Worm (Caenorhabditis elegans) whole organism, late embryonic: Measurements from ENCODE around the gene sym-4.

Experiments used
- C08G9.2 ChIP-seq: sonication (generic microtip); optimal IDR thresholded peaks from 2 replicates; lab custom pipeline; 2016; ENCODE audit warnings: mild to moderate bottlenecking, missing genetic modification characterization, moderate library complexity, missing compliant biosample characterization
- C38D4.7 ChIP-seq: fragments of 200-800 bp; sonication (Bioruptor generic); optimal IDR thresholded peaks from 2 replicates; lab custom pipeline; 2018; ENCODE audit warnings: mild to moderate bottlenecking, missing genetic modification characterization, moderate library complexity, missing compliant biosample characterization
- F13H6.1 ChIP-seq: sonication (generic microtip); optimal IDR thresholded peaks from 2 replicates; lab custom pipeline; 2016; ENCODE audit warnings: missing genetic modification characterization, missing compliant biosample characterization
- K02D7.2 ChIP-seq: sonication (generic microtip); optimal IDR thresholded peaks from 2 replicates; lab custom pipeline; 2017; ENCODE audit warnings: mild to moderate bottlenecking, missing genetic modification characterization, missing compliant biosample characterization
- T23F11.4 ChIP-seq: fragments of 200-800 bp; sonication (Bioruptor generic); optimal IDR thresholded peaks from 2 replicates; lab custom pipeline; 2018; ENCODE audit warnings: mild to moderate bottlenecking, missing genetic modification characterization, missing compliant biosample characterization
- Y22D7AL.16 ChIP-seq: sonication (generic microtip); optimal IDR thresholded peaks from 2 replicates; lab custom pipeline; 2016; ENCODE audit warnings: missing genetic modification characterization, missing compliant biosample characterization
- ahr-1 ChIP-seq: sonication (generic microtip); optimal IDR thresholded peaks from 2 replicates; lab custom pipeline; 2016; ENCODE audit warnings: missing genetic modification characterization, missing compliant biosample characterization
- ama-1 ChIP-seq: fragments of 150-350 bp; optimal IDR thresholded peaks from 2 replicates; lab custom pipeline; 2014
- ceh-14 ChIP-seq: sonication (generic microtip); optimal IDR thresholded peaks from 2 replicates; lab custom pipeline; 2016; ENCODE audit warnings: missing genotype, missing genetic modification characterization, missing compliant biosample characterization
- ceh-18 ChIP-seq: sonication (generic microtip); optimal IDR thresholded peaks from 2 replicates; lab custom pipeline; 2016; ENCODE audit warnings: missing genetic modification characterization, missing compliant biosample characterization
- ceh-19 ChIP-seq: fragments of 200-800 bp; sonication (Bioruptor generic); optimal IDR thresholded peaks from 2 replicates; lab custom pipeline; 2018; ENCODE audit warnings: mild to moderate bottlenecking, missing genetic modification characterization, missing compliant biosample characterization
- ceh-2 ChIP-seq: sonication (generic microtip); optimal IDR thresholded peaks from 2 replicates; lab custom pipeline; 2016; ENCODE audit warnings: missing genotype, missing genetic modification characterization, missing compliant biosample characterization
- ceh-30 ChIP-seq: fragments of 150-350 bp; optimal IDR thresholded peaks from 2 replicates; lab custom pipeline; 2014; ENCODE audit warnings: missing biosample characterization, missing genetic modification characterization
- ceh-31 ChIP-seq: sonication (generic microtip); optimal IDR thresholded peaks from 2 replicates; lab custom pipeline; 2016; ENCODE audit warnings: missing genetic modification characterization, missing compliant biosample characterization
- ceh-45 ChIP-seq: fragments of 200-800 bp; sonication (Bioruptor generic); IDR thresholded peaks from 2 replicates; pipeline ENCODE4 v1.3.6; 2022; ENCODE audit warnings: missing genetic modification reagents, missing genetic modification characterization, missing compliant biosample characterization
- ceh-48 ChIP-seq: sonication (generic microtip); optimal IDR thresholded peaks from 2 replicates; lab custom pipeline; 2016; ENCODE audit warnings: missing genetic modification characterization, inconsistent platforms, missing compliant biosample characterization
- ceh-6 ChIP-seq: fragments of 200-800 bp; sonication (Bioruptor generic); optimal IDR thresholded peaks from 2 replicates; lab custom pipeline; 2018; ENCODE audit warnings: mild to moderate bottlenecking, missing genetic modification characterization, missing compliant biosample characterization
- ceh-9 ChIP-seq: sonication (generic microtip); optimal IDR thresholded peaks from 2 replicates; lab custom pipeline; 2016; ENCODE audit warnings: mild to moderate bottlenecking, missing genetic modification characterization, inconsistent platforms, missing compliant biosample characterization
- dmd-4 ChIP-seq: sonication (generic microtip); optimal IDR thresholded peaks from 2 replicates; lab custom pipeline; 2016; ENCODE audit warnings: borderline replicate concordance, missing genetic modification characterization, missing compliant biosample characterization
- ets-4 ChIP-seq: sonication (generic microtip); optimal IDR thresholded peaks from 2 replicates; lab custom pipeline; 2016; ENCODE audit warnings: missing genetic modification characterization, missing compliant biosample characterization
- fax-1 ChIP-seq: sonication (generic microtip); optimal IDR thresholded peaks from 2 replicates; lab custom pipeline; 2016; ENCODE audit warnings: missing genotype, missing genetic modification characterization, missing compliant biosample characterization
- fkh-10 ChIP-seq: fragments of 150-350 bp; optimal IDR thresholded peaks from 2 replicates; lab custom pipeline; 2014; ENCODE audit warnings: missing biosample characterization, missing genetic modification reagents, missing genetic modification characterization
- fkh-6 ChIP-seq: sonication (generic microtip); optimal IDR thresholded peaks from 2 replicates; lab custom pipeline; 2016; ENCODE audit warnings: missing genetic modification characterization, missing compliant biosample characterization
- gmeb-2 ChIP-seq: sonication (generic microtip); optimal IDR thresholded peaks from 2 replicates; lab custom pipeline; 2016; ENCODE audit warnings: missing genetic modification characterization, inconsistent platforms, missing compliant biosample characterization
- hlh-8 ChIP-seq: sonication (generic microtip); optimal IDR thresholded peaks from 2 replicates; lab custom pipeline; 2016; ENCODE audit warnings: missing genotype, missing genetic modification characterization, missing compliant biosample characterization
- lim-6 ChIP-seq: sonication (generic microtip); optimal IDR thresholded peaks from 2 replicates; lab custom pipeline; 2016; ENCODE audit warnings: missing genetic modification characterization, missing compliant biosample characterization
- lin-11 ChIP-seq: fragments of 200-800 bp; sonication (Bioruptor generic); optimal IDR thresholded peaks from 2 replicates; lab custom pipeline; 2018; ENCODE audit warnings: mild to moderate bottlenecking, missing genetic modification characterization, missing compliant biosample characterization
- madf-2 ChIP-seq: sonication (generic microtip); optimal IDR thresholded peaks from 2 replicates; lab custom pipeline; 2017; ENCODE audit warnings: missing genetic modification characterization, missing compliant biosample characterization
- mec-3 ChIP-seq: sonication (generic microtip); optimal IDR thresholded peaks from 2 replicates; lab custom pipeline; 2016; ENCODE audit warnings: borderline replicate concordance, missing genetic modification characterization, missing compliant biosample characterization
- nfya-1 ChIP-seq: sonication (generic microtip); optimal IDR thresholded peaks from 2 replicates; lab custom pipeline; 2017; ENCODE audit warnings: missing genetic modification characterization, mild to moderate bottlenecking, missing compliant biosample characterization, antibody characterized with exemption, moderate library complexity
- nhr-11 ChIP-seq: fragments of 150-350 bp; optimal IDR thresholded peaks from 2 replicates; lab custom pipeline; 2014; ENCODE audit warnings: missing biosample characterization, missing genetic modification characterization
- npax-4 ChIP-seq: sonication (generic microtip); optimal IDR thresholded peaks from 2 replicates; lab custom pipeline; 2016; ENCODE audit warnings: missing genetic modification characterization, missing compliant biosample characterization
- pat-9 ChIP-seq: fragments of 200-800 bp; sonication (Bioruptor generic); optimal IDR thresholded peaks from 2 replicates; lab custom pipeline; 2018; ENCODE audit warnings: mild to moderate bottlenecking, missing genetic modification characterization, moderate library complexity, missing compliant biosample characterization
- pha-2 ChIP-seq: sonication (generic microtip); optimal IDR thresholded peaks from 2 replicates; lab custom pipeline; 2017; ENCODE audit warnings: mild to moderate bottlenecking, missing genetic modification characterization, missing compliant biosample characterization
- pha-4 ChIP-seq: fragments of 150-350 bp; optimal IDR thresholded peaks from 2 replicates; lab custom pipeline; 2018; ENCODE audit warnings: missing biosample characterization, missing genetic modification reagents, missing genetic modification characterization
- pqm-1 ChIP-seq: sonication (generic microtip); optimal IDR thresholded peaks from 2 replicates; lab custom pipeline; 2016; ENCODE audit warnings: missing genetic modification characterization, missing compliant biosample characterization
- rnt-1 ChIP-seq: sonication (generic microtip); optimal IDR thresholded peaks from 2 replicates; lab custom pipeline; 2016; ENCODE audit warnings: missing genetic modification characterization, missing compliant biosample characterization
- sdc-2 ChIP-seq: sonication (generic microtip); optimal IDR thresholded peaks from 2 replicates; lab custom pipeline; 2016; ENCODE audit warnings: missing genotype, missing genetic modification characterization, missing compliant biosample characterization
- tbx-2 ChIP-seq: sonication (generic microtip); optimal IDR thresholded peaks from 2 replicates; lab custom pipeline; 2016; ENCODE audit warnings: missing genetic modification characterization, missing compliant biosample characterization
- ttx-3 ChIP-seq: sonication (generic microtip); optimal IDR thresholded peaks from 2 replicates; lab custom pipeline; 2016; ENCODE audit warnings: missing genetic modification reagents, missing genetic modification characterization, missing compliant biosample characterization
- unc-3 ChIP-seq, 2 experiments: fragments of 200-800 bp in 1 of 2; sonication (Bioruptor generic) in 1 of 2; sonication (generic microtip) in 1 of 2; conservative IDR thresholded peaks in 1 of 2; optimal IDR thresholded peaks in 1 of 2; 2 replicates each; pipeline versions ENCODE4 v1.3.6 to Lab custom; 2016 to 2022; ENCODE audit warnings: missing compliant biosample characterization in 2 of 2, missing genetic modification characterization in 2 of 2, missing genetic modification reagents in 1 of 2
- unc-55 ChIP-seq: sonication (generic microtip); optimal IDR thresholded peaks from 2 replicates; lab custom pipeline; 2017; ENCODE audit warnings: missing biosample characterization, missing genetic modification reagents, missing genetic modification characterization
- unc-86 ChIP-seq: sonication (generic microtip); optimal IDR thresholded peaks from 2 replicates; lab custom pipeline; 2016; ENCODE audit warnings: missing genetic modification characterization, missing compliant biosample characterization
- zip-5 ChIP-seq: sonication (generic microtip); optimal IDR thresholded peaks from 2 replicates; lab custom pipeline; 2016; ENCODE audit warnings: missing genetic modification characterization, missing compliant biosample characterization

The sym-4 gene

ce11 chrX:14127291-14127922 is 42.0 kb downstream of the sym-4 start, which contains the start of gene F28H6.4:
Gene F28H6.4, plus strand, starts transcription at chrX:14127872.
- no peak for TF ChIP-seq nhr-11 (tag; lab: Kevin White, UChicago)
- peak; percentile 14 for TF ChIP-seq ceh-2 (tag; lab: Kevin White, UChicago)
- peak; percentile 28 for TF ChIP-seq ets-4 (tag; lab: Kevin White, UChicago)
- TF ChIP-seq hlh-8 (tag; lab: Kevin White, UChicago), result no peak
- peak; percentile 5 for TF ChIP-seq ceh-18 (tag; lab: Kevin White, UChicago)
- TF ChIP-seq nfya-1 (tag; lab: Kevin White, UChicago), result peak; percentile 28
- TF ChIP-seq dmd-4 (tag; lab: Kevin White, UChicago), result no peak
- TF ChIP-seq pha-4 (tag; lab: Kevin White, UChicago), result no peak
- no peak for TF ChIP-seq gmeb-2 (tag; lab: Kevin White, UChicago)
- no peak for TF ChIP-seq sdc-2 (tag; lab: Kevin White, UChicago)
- TF ChIP-seq ceh-31, result peak; percentile 69
- TF ChIP-seq F13H6.1 (tag; lab: Kevin White, UChicago), result no peak
- no peak for TF ChIP-seq ceh-9
- TF ChIP-seq unc-55 (GFP tag; lab: Kevin White, UChicago), result no peak
- peak; percentile 35 for TF ChIP-seq tbx-2 (tag; lab: Kevin White, UChicago)
- peak; percentile 45 for TF ChIP-seq ceh-48
- TF ChIP-seq rnt-1 (tag; lab: Kevin White, UChicago), result no peak
- TF ChIP-seq ceh-6, result no peak
- TF ChIP-seq ahr-1, result no peak
- no peak for TF ChIP-seq pqm-1 (tag; lab: Kevin White, UChicago)
- TF ChIP-seq ceh-19, result no peak
- TF ChIP-seq C08G9.2 (tag; lab: Kevin White, UChicago), result peak; percentile 51
- TF ChIP-seq, all 69 proteins: peak for 8

- TF ChIP-seq madf-2, result no peak
- TF ChIP-seq lin-11 (tag; lab: Kevin White, UChicago), result no peak
- no peak for TF ChIP-seq sdc-2 (tag; lab: Kevin White, UChicago)
- no peak for TF ChIP-seq C38D4.7 (GFP tag; lab: Kevin White, UChicago)
- TF ChIP-seq fkh-6 (tag; lab: Kevin White, UChicago), result no peak
- TF ChIP-seq pha-2, result no peak
- TF ChIP-seq Y22D7AL.16 (tag; lab: Kevin White, UChicago), result no peak
- no peak for TF ChIP-seq ceh-30
- TF ChIP-seq zip-5 (tag; lab: Kevin White, UChicago), result no peak
- TF ChIP-seq K02D7.2, result no peak
- no peak for TF ChIP-seq ceh-14 (tag; lab: Kevin White, UChicago)
- no peak for TF ChIP-seq npax-4 (tag; lab: Kevin White, UChicago)
- no peak for TF ChIP-seq fkh-10 (GFP tag; lab: Kevin White, UChicago)
- TF ChIP-seq mec-3, result no peak
- TF ChIP-seq, all 69 proteins: peak for 0
These were observed 43.5 kb downstream of the sym-4 start, which contains the start of gene F28H6.6 for ce11 chrX:14125870-14126269. Gene F28H6.6, minus strand, starts transcription at chrX:14125879.

DNA sequence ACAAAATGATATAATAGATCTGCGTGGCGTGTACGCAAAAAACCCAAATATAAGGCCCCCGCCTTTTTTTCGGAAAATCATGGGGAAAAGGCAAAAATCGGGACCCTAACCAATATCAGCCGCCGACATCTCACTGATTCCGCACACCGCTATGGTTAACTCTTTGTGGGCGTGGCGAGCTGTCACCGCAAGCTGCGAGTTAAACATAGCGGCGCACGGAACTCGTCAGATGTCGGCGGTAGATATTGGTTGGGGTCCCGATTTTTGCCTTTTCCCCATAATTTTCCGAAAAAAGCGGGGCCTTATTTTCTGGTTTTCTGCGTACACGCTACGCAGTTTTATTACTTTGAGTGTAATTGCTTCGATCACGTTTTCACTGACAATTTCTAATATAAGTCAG is 50.7 kb downstream of the sym-4 start:
- TF ChIP-seq ceh-2 (tag; lab: Kevin White, UChicago) (no peak), K02D7.2 (no peak), lin-11 (tag; lab: Kevin White, UChicago) (no peak), T23F11.4 (GFP tag; lab: Kevin White, UChicago) (no peak), unc-55 (GFP tag; lab: Kevin White, UChicago) (no peak), ttx-3 (tag; lab: Kevin White, UChicago) (no peak), fkh-10 (GFP tag; lab: Kevin White, UChicago) (no peak), unc-3 (GFP tag; conservative IDR thresholded peaks at IDR 0.05; lab: Robert Waterston, UW) (no peak), unc-3 (tag; optimal IDR thresholded peaks at IDR 0.05; lab: Kevin White, UChicago) (no peak), pat-9 (tag; lab: Kevin White, UChicago) (no peak), ets-4 (tag; lab: Kevin White, UChicago) (no peak), lim-6 (tag; lab: Kevin White, UChicago) (no peak), ama-1 (lab: Kevin White, UChicago) (no peak), ceh-45 (GFP tag; lab: Robert Waterston, UW) (no peak), fax-1 (tag; lab: Kevin White, UChicago) (no peak), unc-86 (tag; lab: Kevin White, UChicago) (no peak)
